Worm (Caenorhabditis elegans): ENCODE results near the gene mkk-4.

Gene mkk-4

DNA sequence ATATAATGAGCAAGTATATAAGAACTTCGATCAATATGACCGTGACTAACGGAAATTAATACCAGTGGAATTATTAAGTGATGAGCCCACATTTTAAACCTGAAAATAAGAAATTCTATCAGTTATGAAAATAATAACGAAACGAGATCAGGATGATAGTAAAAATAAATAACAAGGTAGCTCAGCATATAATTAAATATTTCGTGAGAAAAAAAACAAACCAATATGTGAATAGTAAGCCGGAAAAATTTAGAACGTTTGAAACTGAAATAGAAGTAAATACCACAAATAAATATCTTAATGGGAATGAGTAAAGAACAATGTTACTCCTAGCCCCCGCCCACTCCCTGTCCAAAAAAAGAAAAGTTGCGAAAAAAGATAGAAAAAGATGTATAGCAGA, 19.0 kb upstream of the mkk-4 start, which contains the start of gene F19C6.3:
TSS of gene F19C6.3 (minus strand) at position 101 of the 400 bp plus-strand sequence.
- TF ChIP-seq mab-9 (GFP tag; IDR thresholded peaks at IDR 0.05) (no peak), efl-1 (optimal IDR thresholded peaks at IDR 0.05) (no peak), efl-1 (GFP tag; optimal IDR thresholded peaks at IDR 0.05 in 1 of 2) (peak in 1 of 2 experiments; percentile 19)

DNA sequence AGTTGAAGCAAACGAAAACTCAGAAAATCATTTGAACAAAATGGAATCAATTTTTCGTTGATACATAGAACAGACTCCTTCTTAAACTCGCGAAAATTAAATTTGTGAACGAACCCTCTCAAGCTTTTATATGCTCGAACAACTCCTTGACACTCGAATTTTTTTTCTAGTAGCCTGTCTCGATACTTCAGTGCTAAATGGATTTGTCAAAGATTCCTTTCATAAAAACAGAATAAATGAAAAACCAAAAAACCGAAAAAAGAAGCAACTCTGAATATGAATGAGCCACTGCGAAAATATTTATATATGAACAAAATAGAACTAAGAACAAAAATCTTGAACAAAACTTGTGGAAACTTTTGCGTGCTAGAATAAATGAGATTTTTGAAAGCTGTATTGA, 17.7 kb upstream of the mkk-4 start:
- TF ChIP-seq fos-1 (tag; optimal IDR thresholded peaks at IDR 0.05): no peak
- TF ChIP-seq fkh-10 (GFP tag; optimal IDR thresholded peaks at IDR 0.05): peak; percentile 73
- TF ChIP-seq C34B4.2 (tag; optimal IDR thresholded peaks at IDR 0.05): no peak
- no peak for TF ChIP-seq fkh-8 (tag; optimal IDR thresholded peaks at IDR 0.05)
- TF ChIP-seq nhr-20 (tag; optimal IDR thresholded peaks at IDR 0.05): no peak

DNA sequence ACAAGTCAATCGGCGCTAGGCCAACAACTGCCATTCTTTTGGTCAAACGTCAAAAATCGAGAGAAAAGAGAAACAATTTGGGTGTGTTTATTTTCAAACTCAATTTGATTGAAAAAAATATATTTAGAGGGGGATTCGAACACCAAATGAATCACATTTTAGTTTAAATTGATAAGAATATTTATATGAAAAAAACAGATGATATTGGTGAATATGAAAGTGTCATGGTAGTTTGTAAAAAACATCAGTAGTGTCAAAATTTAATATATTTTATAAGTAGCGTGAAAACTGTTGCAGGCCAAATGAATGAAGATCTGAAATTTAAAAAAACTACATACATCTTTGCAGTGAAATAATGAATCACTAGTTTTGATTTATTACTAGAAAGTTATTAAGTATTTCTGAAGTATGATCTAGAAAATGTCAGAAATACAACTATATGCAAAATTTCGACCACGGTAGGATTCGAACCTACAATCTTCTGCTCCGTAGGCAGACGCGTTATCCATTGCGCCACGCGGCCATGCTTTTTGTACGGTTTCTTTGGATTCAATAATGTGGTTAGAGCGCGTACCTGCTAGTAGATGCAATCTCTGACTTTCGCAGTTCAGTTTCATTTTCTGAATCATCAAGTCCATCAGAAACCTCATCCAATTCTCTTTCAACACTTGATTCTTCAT, 9.5 kb upstream of the mkk-4 start, which contains the start of gene F19C6.4:
TSS of gene F19C6.4 (minus strand) at position 51 of the 680 bp plus-strand sequence.
- TF ChIP-seq C34B4.2 (tag; optimal IDR thresholded peaks at IDR 0.05): no peak
- TF ChIP-seq alr-1 (tag; optimal IDR thresholded peaks at IDR 0.05; ENCODE audit: borderline replicate concordance): no peak
- TF ChIP-seq sup-37 (GFP tag; optimal IDR thresholded peaks at IDR 0.05): no peak
- no peak for TF ChIP-seq nhr-12 (tag; optimal IDR thresholded peaks at IDR 0.05)
- TF ChIP-seq elt-3 (tag; optimal IDR thresholded peaks at IDR 0.05): no peak
- TF ChIP-seq grh-1 (GFP tag; IDR thresholded peaks at IDR 0.05): no peak
- TF ChIP-seq snpc-4 (tag; optimal IDR thresholded peaks at IDR 0.05): no peak
- TF ChIP-seq nhr-20 (tag; optimal IDR thresholded peaks at IDR 0.05): no peak
- TF ChIP-seq ceh-82 (tag; optimal IDR thresholded peaks at IDR 0.05): no peak
- TF ChIP-seq efl-3 (GFP tag; optimal IDR thresholded peaks at IDR 0.05): no peak
- no peak for TF ChIP-seq pag-3 (tag; optimal IDR thresholded peaks at IDR 0.05; ENCODE audit: borderline replicate concordance, insufficient read depth)
- TF ChIP-seq nhr-28 (tag; optimal IDR thresholded peaks at IDR 0.05): no peak
- TF ChIP-seq lin-39 (tag; optimal IDR thresholded peaks at IDR 0.05): no peak

DNA sequence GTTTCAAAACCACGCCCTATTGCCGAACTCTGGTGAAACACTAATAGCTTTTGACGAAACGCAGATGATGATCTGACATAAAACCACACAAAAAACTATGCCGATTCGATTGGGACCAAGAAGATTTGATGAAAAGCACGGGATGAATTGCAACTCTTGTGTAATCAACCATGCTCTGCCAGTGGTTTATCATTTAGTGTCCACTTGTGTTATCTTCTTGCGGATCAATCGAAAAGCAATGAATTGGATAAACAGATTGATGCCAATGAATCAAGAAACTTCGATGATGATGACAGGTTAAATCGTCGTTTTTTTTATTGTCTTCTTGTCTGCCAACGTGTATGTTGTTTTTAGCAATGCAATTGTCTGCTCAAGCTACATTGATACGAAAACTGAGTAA, 5.6 kb upstream of the mkk-4 start, which contains the start of gene F42G10.1:
TSS of gene F42G10.1 (minus strand) at position 151 of the 400 bp plus-strand sequence.
- no peak for TF ChIP-seq unc-62 (GFP tag; optimal IDR thresholded peaks at IDR 0.05)
- TF ChIP-seq ceh-8 (GFP tag; optimal IDR thresholded peaks at IDR 0.05): no peak
- TF ChIP-seq lin-14 (GFP tag; optimal IDR thresholded peaks at IDR 0.05): peak; percentile 25
- TF ChIP-seq unc-86 (tag; optimal IDR thresholded peaks at IDR 0.05): no peak
- peak; percentile 5 for TF ChIP-seq rnt-1 (tag; optimal IDR thresholded peaks at IDR 0.05)

DNA sequence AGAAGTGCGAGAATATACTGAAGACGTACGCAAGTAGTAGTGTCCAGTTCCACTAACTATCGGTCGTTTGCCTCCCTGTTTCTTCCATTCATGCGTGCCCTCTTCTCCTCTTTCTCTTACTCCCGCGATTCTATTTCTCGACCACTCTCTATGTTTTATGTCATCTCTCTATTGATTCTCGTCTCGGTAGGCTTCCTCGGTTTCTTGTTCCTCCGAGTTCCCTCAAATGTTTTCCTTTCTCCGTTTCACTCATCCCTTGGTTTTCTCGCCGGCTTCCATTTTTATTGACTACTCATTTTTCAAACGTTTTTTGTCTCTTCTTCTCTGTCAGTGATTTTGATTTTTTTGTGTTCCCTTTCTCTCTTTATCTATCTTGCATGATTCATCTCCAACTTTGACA, 1.3 kb upstream of the mkk-4 start:
- no peak for TF ChIP-seq nhr-12 (tag; optimal IDR thresholded peaks at IDR 0.05)
- peak; percentile 60 for TF ChIP-seq swsn-7 (tag; optimal IDR thresholded peaks at IDR 0.05)
- TF ChIP-seq nhr-19 (GFP tag; conservative IDR thresholded peaks at IDR 0.05): no peak
- no peak for TF ChIP-seq unc-62 (GFP tag; optimal IDR thresholded peaks at IDR 0.05)
- peak; percentile 2 to 40 (median 34) for TF ChIP-seq ceh-82 (tag; optimal IDR thresholded peaks at IDR 0.05)
- peak; percentile 25 for TF ChIP-seq skn-1 (tag; optimal IDR thresholded peaks at IDR 0.05)
- peak; percentile 6 for TF ChIP-seq dsc-1 (tag; optimal IDR thresholded peaks at IDR 0.05)
- peak; percentile 77 for TF ChIP-seq mep-1 (tag; optimal IDR thresholded peaks at IDR 0.05)
- peak; percentile 46 for TF ChIP-seq unc-130 (tag; optimal IDR thresholded peaks at IDR 0.05)
- peak; percentile 26 for TF ChIP-seq nhr-90 (tag; optimal IDR thresholded peaks at IDR 0.05; ENCODE audit: poor library complexity)
- TF ChIP-seq nhr-77 (tag; optimal IDR thresholded peaks at IDR 0.05): peak; percentile 48
- TF ChIP-seq egl-13 (tag; optimal IDR thresholded peaks at IDR 0.05): no peak
- TF ChIP-seq nhr-71 (tag; optimal IDR thresholded peaks at IDR 0.05): peak; percentile 70
- peak; percentile 92 for TF ChIP-seq lin-14 (GFP tag; optimal IDR thresholded peaks at IDR 0.05)
- peak; percentile 50 for TF ChIP-seq fkh-8 (tag; optimal IDR thresholded peaks at IDR 0.05)
- TF ChIP-seq nhr-20 (tag; optimal IDR thresholded peaks at IDR 0.05): peak; percentile 70
- TF ChIP-seq efl-1 (optimal IDR thresholded peaks at IDR 0.05): peak; percentile 18 to 42
- peak in 1 of 2 experiments; percentile 81 for TF ChIP-seq efl-1 (GFP tag; optimal IDR thresholded peaks at IDR 0.05 in 1 of 2)
- TF ChIP-seq ztf-4 (tag; optimal IDR thresholded peaks at IDR 0.05): no peak
- TF ChIP-seq mdl-1 (tag; optimal IDR thresholded peaks at IDR 0.05): peak in 1 of 2 experiments; percentile 74
- TF ChIP-seq fos-1 (tag; optimal IDR thresholded peaks at IDR 0.05): peak; percentile 23
- TF ChIP-seq lsy-2 (tag; optimal IDR thresholded peaks at IDR 0.05): peak in 1 of 2 experiments; percentile 71
- peak; percentile 24 to 47 for TF ChIP-seq lin-35 (GFP tag; optimal IDR thresholded peaks at IDR 0.05)
- TF ChIP-seq nhr-47 (tag; optimal IDR thresholded peaks at IDR 0.05): peak; percentile 49
- TF ChIP-seq elt-3 (tag; optimal IDR thresholded peaks at IDR 0.05): peak in 3 of 6 experiments; percentile 41 to 65 (median 64)
- TF ChIP-seq snu-23 (GFP tag; optimal IDR thresholded peaks at IDR 0.05): peak; percentile 74
- peak; percentile 60 for TF ChIP-seq C16A3.4 (tag; optimal IDR thresholded peaks at IDR 0.05)
- no peak for TF ChIP-seq alr-1 (tag; optimal IDR thresholded peaks at IDR 0.05; ENCODE audit: borderline replicate concordance)

All from whole organism, L1 larva.